Fruit fly (Drosophila melanogaster): ENCODE data around the gene Tengl3.

The Tengl3 gene

dm6 chr2L:2238151-2238550 lies at the start of gene Tengl3:
Tengl3 (minus strand) TSS chr2L:2238251.
- TF ChIP-seq CG32006 (GFP tag; optimal IDR thresholded peaks at IDR 0.05) (no peak), fkh (GFP tag; optimal IDR thresholded peaks at IDR 0.05) (no peak), Smox (GFP tag; optimal IDR thresholded peaks at IDR 0.05) (no peak), Hr4 (GFP tag; optimal IDR thresholded peaks at IDR 0.05) (no peak), CG6792 (GFP tag; optimal IDR thresholded peaks at IDR 0.05) (no peak), Blimp-1 (GFP tag; optimal IDR thresholded peaks at IDR 0.05) (no peak), CG1621 (tag; optimal IDR thresholded peaks at IDR 0.05) (no peak), ss (GFP tag; optimal IDR thresholded peaks at IDR 0.05) (no peak), Eip75B (GFP tag; optimal IDR thresholded peaks at IDR 0.05) (no peak), Sox14 (GFP tag; optimal IDR thresholded peaks at IDR 0.05) (no peak), Hr39 (GFP tag; optimal IDR thresholded peaks at IDR 0.05) (no peak), CG3919 (GFP tag; optimal IDR thresholded peaks at IDR 0.05) (no peak), CG6276 (GFP tag; optimal IDR thresholded peaks at IDR 0.05) (no peak), vri (GFP tag; optimal IDR thresholded peaks at IDR 0.05) (no peak), CG6163 (GFP tag; IDR thresholded peaks at IDR 0.05) (no peak), CG10631 (GFP tag; optimal IDR thresholded peaks at IDR 0.05) (no peak), pdm3 (GFP tag; optimal IDR thresholded peaks at IDR 0.05) (no peak), acj6 (GFP tag; optimal IDR thresholded peaks at IDR 0.05) (no peak)

DNA sequence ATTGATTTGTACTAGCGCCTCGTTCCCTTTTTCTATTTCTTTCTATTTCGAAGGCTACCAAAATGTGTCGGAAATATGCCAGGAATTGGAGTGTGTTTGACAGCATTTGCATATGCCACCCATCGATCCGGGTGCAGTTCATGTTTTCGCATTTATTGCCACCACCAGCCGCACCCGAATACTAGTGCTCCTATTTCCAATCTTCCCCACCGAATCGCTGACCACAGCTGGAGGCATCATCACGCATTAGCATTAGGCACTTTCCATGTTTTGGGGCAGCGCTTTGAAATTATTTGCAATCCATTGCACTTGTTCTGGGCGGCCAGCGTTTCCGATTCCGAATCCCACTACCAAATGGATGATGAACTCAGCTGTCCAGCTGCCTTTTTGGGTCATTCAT lies 49.8 kb upstream of the Tengl3 start, which contains the start of gene CG42658:
Gene CG42658 (minus strand): TSS at position 101 of the 400 bp plus-strand sequence.
- no peak for TF ChIP-seq ss (GFP tag; optimal IDR thresholded peaks at IDR 0.05)
- no peak for TF ChIP-seq CG9139 (GFP tag; optimal IDR thresholded peaks at IDR 0.05)
- no peak for TF ChIP-seq net (GFP tag; optimal IDR thresholded peaks at IDR 0.05)
- no peak for TF ChIP-seq eg (GFP tag; IDR thresholded peaks at IDR 0.05)
- TF ChIP-seq CG4318 (GFP tag; optimal IDR thresholded peaks at IDR 0.05) = no peak
- no peak for TF ChIP-seq Sox14 (GFP tag; optimal IDR thresholded peaks at IDR 0.05)
- no peak for TF ChIP-seq Ets21C (GFP tag; optimal IDR thresholded peaks at IDR 0.05)
- no peak for TF ChIP-seq fd85E (GFP tag; optimal IDR thresholded peaks at IDR 0.05)
- no peak for TF ChIP-seq lz (GFP tag; optimal IDR thresholded peaks at IDR 0.05)
- no peak for TF ChIP-seq Hr38 (GFP tag; optimal IDR thresholded peaks at IDR 0.05)
- no peak for TF ChIP-seq svp (GFP tag)
- TF ChIP-seq CG15336 (GFP tag; IDR thresholded peaks at IDR 0.05) = no peak
- TF ChIP-seq CG6854 (GFP tag; optimal IDR thresholded peaks at IDR 0.05) = no peak
- TF ChIP-seq CG34406 (GFP tag; optimal IDR thresholded peaks at IDR 0.05) = no peak
- TF ChIP-seq Gug (GFP tag; IDR thresholded peaks at IDR 0.05) = no peak
- no peak for TF ChIP-seq Met (GFP tag; optimal IDR thresholded peaks at IDR 0.05)
- TF ChIP-seq Eip78C (GFP tag) = no peak
- no peak for TF ChIP-seq Smox (GFP tag; optimal IDR thresholded peaks at IDR 0.05)

- TF ChIP-seq Hr39 (GFP tag; optimal IDR thresholded peaks at IDR 0.05) (no peak), CG6792 (GFP tag; optimal IDR thresholded peaks at IDR 0.05) (no peak), CG11762 (GFP tag; optimal IDR thresholded peaks at IDR 0.05; ENCODE audit: insufficient read depth) (no peak), Sox15 (GFP tag; optimal IDR thresholded peaks at IDR 0.05) (no peak), CG6163 (GFP tag; IDR thresholded peaks at IDR 0.05) (no peak), CG10631 (GFP tag; optimal IDR thresholded peaks at IDR 0.05) (no peak), CG15336 (GFP tag; IDR thresholded peaks at IDR 0.05) (no peak)
Observed at dm6 chr2L:2286773-2287172, 48.7 kb upstream of the Tengl3 start, which contains the start of gene CG31681. CG31681 (minus strand) TSS chr2L:2286873.

- TF ChIP-seq achi (GFP tag; optimal IDR thresholded peaks at IDR 0.05) (no peak), acj6 (GFP tag; optimal IDR thresholded peaks at IDR 0.05) (no peak)
Observed at dm6 chr2L:2284863-2285262, 46.8 kb upstream of the Tengl3 start, which contains the start of gene CG4271. CG4271 (plus strand) TSS chr2L:2285163.

DNA sequence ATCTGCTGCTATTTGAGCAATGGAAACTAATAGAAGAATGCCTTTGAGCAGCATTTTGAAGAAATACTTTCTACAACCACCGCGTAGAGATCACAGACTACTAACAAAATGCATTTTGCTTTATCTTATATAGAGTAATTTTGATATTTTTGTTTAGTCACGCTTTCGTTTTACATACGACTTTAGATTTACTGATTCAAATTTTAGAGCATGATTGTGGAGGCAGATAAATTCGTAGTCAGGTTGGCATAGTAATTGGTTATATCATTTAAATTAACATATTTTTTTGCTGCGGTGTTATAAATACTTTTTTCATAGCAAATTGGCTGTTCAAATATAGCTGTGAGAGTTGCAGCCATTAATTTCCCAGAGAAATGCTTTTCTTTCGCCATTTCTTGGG lies 31.0 kb upstream of the Tengl3 start, which contains the start of gene CG17242:
Gene CG17242 (minus strand): TSS at position 101 of the 400 bp plus-strand sequence.
- no peak for TF ChIP-seq pdm3 (GFP tag; optimal IDR thresholded peaks at IDR 0.05)
- TF ChIP-seq Blimp-1 (GFP tag; optimal IDR thresholded peaks at IDR 0.05) = no peak
- TF ChIP-seq lz (GFP tag; optimal IDR thresholded peaks at IDR 0.05) = no peak
- no peak for TF ChIP-seq vri (GFP tag; optimal IDR thresholded peaks at IDR 0.05)
- TF ChIP-seq CG11294 (GFP tag; IDR thresholded peaks at IDR 0.05) = no peak
- TF ChIP-seq CG32006 (GFP tag; optimal IDR thresholded peaks at IDR 0.05) = no peak
- no peak for TF ChIP-seq CG6792 (GFP tag; optimal IDR thresholded peaks at IDR 0.05)
- no peak for TF ChIP-seq Eip75B (GFP tag; optimal IDR thresholded peaks at IDR 0.05)
- TF ChIP-seq dsx (GFP tag; optimal IDR thresholded peaks at IDR 0.05; ENCODE audit: poor library complexity, severe bottlenecking) = no peak
- no peak for TF ChIP-seq Eip93F (GFP tag; optimal IDR thresholded peaks at IDR 0.05)
- TF ChIP-seq spab (GFP tag; optimal IDR thresholded peaks at IDR 0.05) = no peak
- no peak for TF ChIP-seq ss (GFP tag; optimal IDR thresholded peaks at IDR 0.05)
- TF ChIP-seq Sox102F (GFP tag; optimal IDR thresholded peaks at IDR 0.05) = no peak
- TF ChIP-seq CG3032 (tag; optimal IDR thresholded peaks at IDR 0.05) = no peak

Measured in whole organism, prepupa.